Worm (Caenorhabditis elegans) whole organism, late embryonic: ENCODE results near the gene imp-2.

Experiments used
- eyg-1 ChIP-seq: sonication (generic microtip); optimal IDR thresholded peaks from 2 replicates; lab custom pipeline; 2016; ENCODE audit warnings: missing genotype, missing genetic modification characterization, missing compliant biosample characterization
- lin-11 ChIP-seq: fragments of 200-800 bp; sonication (Bioruptor generic); optimal IDR thresholded peaks from 2 replicates; lab custom pipeline; 2018; ENCODE audit warnings: mild to moderate bottlenecking, missing genetic modification characterization, missing compliant biosample characterization
- pha-4 ChIP-seq: fragments of 150-350 bp; optimal IDR thresholded peaks from 2 replicates; lab custom pipeline; 2018; ENCODE audit warnings: missing biosample characterization, missing genetic modification reagents, missing genetic modification characterization

ce11 chrIV:11126028-11126427 is 7.3 kb upstream of the imp-2 start:
- no peak for TF ChIP-seq lin-11 (tag; lab: Kevin White, UChicago)
- no peak for TF ChIP-seq eyg-1 (tag; lab: Kevin White, UChicago)
- TF ChIP-seq pha-4 (tag; lab: Kevin White, UChicago) = no peak
